Fruit fly (Drosophila melanogaster) whole organism, wandering third instar larva: ENCODE results near the gene Lst8.
A peak's percentile ranks its signal among the peaks of the same experiment; 100 is the strongest.

Source experiments
- Abd-B ChIP-seq: fragments of >200 bp; optimal IDR thresholded peaks from 2 replicates; lab custom pipeline; 2017; ENCODE audit warnings: missing biosample characterization, missing genetic modification characterization
- CG32264 ChIP-seq: fragments of 200-800 bp; sonication (Bioruptor generic); optimal IDR thresholded peaks from 2 replicates; lab custom pipeline; 2016; ENCODE audit warnings: missing biosample characterization, missing genetic modification characterization
- CG9705 ChIP-seq: fragments of 200-800 bp; sonication (Bioruptor generic); optimal IDR thresholded peaks from 2 replicates; lab custom pipeline; 2018; ENCODE audit warnings: missing biosample characterization, mild to moderate bottlenecking, missing genetic modification characterization
- CrebA ChIP-seq: fragments of 200-800 bp; sonication (Bioruptor generic); optimal IDR thresholded peaks from 2 replicates; lab custom pipeline; 2016; ENCODE audit warnings: missing biosample characterization, mild to moderate bottlenecking, missing genetic modification characterization, borderline replicate concordance
- Dfd ChIP-seq: fragments of >200 bp; optimal IDR thresholded peaks from 2 replicates; lab custom pipeline; 2017; ENCODE audit warnings: missing biosample characterization, missing genetic modification characterization
- Dif ChIP-seq: fragments of 200-275, 200-300 bp; sonication (Bioruptor generic); optimal IDR thresholded peaks from 2 replicates; lab custom pipeline; 2018; ENCODE audit warnings: missing biosample characterization, missing genetic modification characterization; ENCODE audit not compliant: partially characterized antibody
- GATAd ChIP-seq: sonication (Bioruptor generic); optimal IDR thresholded peaks from 2 replicates; lab custom pipeline; 2016; ENCODE audit warnings: missing biosample characterization, missing genetic modification characterization
- HLH106 ChIP-seq: fragments of 200-800 bp; optimal IDR thresholded peaks from 3 replicates; lab custom pipeline; 2019; ENCODE audit warnings: missing biosample characterization, mild to moderate bottlenecking, missing genetic modification characterization, moderate library complexity
- Hnf4 ChIP-seq: fragments of 200-800 bp; sonication (Bioruptor generic); optimal IDR thresholded peaks from 2 replicates; lab custom pipeline; 2016; ENCODE audit warnings: missing biosample characterization, mild to moderate bottlenecking, missing genetic modification characterization
- Hr78 ChIP-seq: fragments of >200 bp; optimal IDR thresholded peaks from 2 replicates; lab custom pipeline; 2017; ENCODE audit warnings: missing biosample characterization, missing genetic modification characterization
- Hr83 ChIP-seq: fragments of 200-300 bp; sonication (Bioruptor generic); optimal IDR thresholded peaks from 2 replicates; lab custom pipeline; 2016; ENCODE audit warnings: missing biosample characterization, mild to moderate bottlenecking, missing genetic modification characterization, moderate library complexity; ENCODE audit not compliant: poor library complexity, severe bottlenecking
- Jra ChIP-seq: sonication (Bioruptor generic); optimal IDR thresholded peaks from 2 replicates; lab custom pipeline; 2016; ENCODE audit warnings: missing biosample characterization, missing genetic modification characterization
- Mio ChIP-seq: sonication (Bioruptor generic); optimal IDR thresholded peaks from 2 replicates; lab custom pipeline; 2016; ENCODE audit warnings: missing biosample characterization, missing genetic modification characterization
- Myc ChIP-seq: fragments of >200 bp; optimal IDR thresholded peaks from 2 replicates; lab custom pipeline; 2017
- N ChIP-seq: fragments of >200 bp; optimal IDR thresholded peaks from 2 replicates; lab custom pipeline; 2018; ENCODE audit warnings: missing biosample characterization, missing external identifiers, missing genetic modification characterization
- OdsH ChIP-seq: fragments of 200-800 bp; sonication (Bioruptor generic); optimal IDR thresholded peaks from 2 replicates; lab custom pipeline; 2016; ENCODE audit warnings: missing biosample characterization, mild to moderate bottlenecking, missing genetic modification characterization
- Rel ChIP-seq, 2 experiments: fragments of 200-800 bp; sonication (Bioruptor generic) in 1 of 2; optimal IDR thresholded peaks; 2 replicates in 1 of 2; 3 replicates in 1 of 2; lab custom pipeline; 2016 to 2019; ENCODE audit warnings: mild to moderate bottlenecking in 2 of 2, missing biosample characterization in 2 of 2, missing genetic modification characterization in 2 of 2, moderate library complexity in 1 of 2
- Sp1 ChIP-seq: fragments of 200-800 bp; sonication (Bioruptor generic); optimal IDR thresholded peaks from 3 replicates; lab custom pipeline; 2019; ENCODE audit warnings: missing biosample characterization, mild to moderate bottlenecking, missing genetic modification characterization, moderate library complexity
- Vsx2 ChIP-seq: fragments of 200-300, 225-300 bp; sonication (Bioruptor generic); optimal IDR thresholded peaks from 2 replicates; lab custom pipeline; 2018; ENCODE audit warnings: missing biosample characterization, missing genetic modification characterization; ENCODE audit not compliant: partially characterized antibody
- br ChIP-seq: fragments of 200-800 bp; sonication (Bioruptor generic); optimal IDR thresholded peaks from 2 replicates; lab custom pipeline; 2016; ENCODE audit warnings: missing biosample characterization, missing genetic modification characterization
- brk ChIP-seq: fragments of 200-800 bp; sonication (Bioruptor generic); optimal IDR thresholded peaks from 2 replicates; lab custom pipeline; 2016; ENCODE audit warnings: missing biosample characterization, mild to moderate bottlenecking, missing genetic modification characterization
- dl ChIP-seq, 2 experiments: fragments of 175-275, 200-275 bp in 1 of 2; fragments of 200-275 bp in 1 of 2; sonication (Bioruptor generic); optimal IDR thresholded peaks; lab custom pipeline; 2018; ENCODE audit warnings: mild to moderate bottlenecking in 2 of 2, missing biosample characterization in 2 of 2, missing genetic modification characterization in 2 of 2, moderate library complexity in 2 of 2; ENCODE audit not compliant: partially characterized antibody in 2 of 2, insufficient read depth in 1 of 2
- dmrt93B ChIP-seq: fragments of 200-800 bp; sonication (Bioruptor generic); optimal IDR thresholded peaks from 2 replicates; lab custom pipeline; 2018; ENCODE audit warnings: missing biosample characterization, mild to moderate bottlenecking, missing genetic modification characterization
- dsf ChIP-seq: sonication (Bioruptor generic); optimal IDR thresholded peaks from 2 replicates; lab custom pipeline; 2016; ENCODE audit warnings: missing biosample characterization, missing genetic modification characterization, borderline replicate concordance
- ey ChIP-seq: fragments of 200-800 bp; sonication (Bioruptor generic); optimal IDR thresholded peaks from 2 replicates; lab custom pipeline; 2016; ENCODE audit warnings: missing biosample characterization, missing genetic modification characterization
- foxo ChIP-seq, 2 experiments: fragments of 200-800 bp; sonication (Bioruptor generic); optimal IDR thresholded peaks; 2 replicates in 1 of 2; 3 replicates in 1 of 2; lab custom pipeline; 2016 to 2017; ENCODE audit warnings: missing biosample characterization in 2 of 2, missing genetic modification characterization in 2 of 2
- fru ChIP-seq: fragments of 200-800 bp; sonication (Bioruptor generic); optimal IDR thresholded peaks from 3 replicates; lab custom pipeline; 2016; ENCODE audit warnings: missing biosample characterization, mild to moderate bottlenecking, missing genetic modification characterization
- h ChIP-seq: fragments of 200-800 bp; sonication (Bioruptor generic); optimal IDR thresholded peaks from 3 replicates; lab custom pipeline; 2016; ENCODE audit warnings: missing biosample characterization, mild to moderate bottlenecking, missing genetic modification characterization
- jim ChIP-seq: fragments of 175-275, 200-325 bp; sonication (Bioruptor generic); optimal IDR thresholded peaks from 2 replicates; lab custom pipeline; 2016; ENCODE audit warnings: missing biosample characterization, mild to moderate bottlenecking, missing genetic modification characterization
- lola ChIP-seq: fragments of >200 bp; optimal IDR thresholded peaks from 2 replicates; lab custom pipeline; 2017; ENCODE audit warnings: missing biosample characterization, missing genetic modification characterization
- pan ChIP-seq: fragments of >200 bp; optimal IDR thresholded peaks from 2 replicates; lab custom pipeline; 2017
- psq ChIP-seq: fragments of 200-800 bp; sonication (Bioruptor generic); optimal IDR thresholded peaks from 3 replicates; lab custom pipeline; 2017; ENCODE audit warnings: missing biosample characterization, mild to moderate bottlenecking, missing genetic modification characterization, moderate library complexity
- rgr ChIP-seq: fragments of 200-800 bp; sonication (Bioruptor generic); optimal IDR thresholded peaks from 3 replicates; lab custom pipeline; 2016; ENCODE audit warnings: missing biosample characterization, mild to moderate bottlenecking, missing genetic modification characterization
- sage ChIP-seq: fragments of 200-800 bp; sonication (Bioruptor generic); optimal IDR thresholded peaks from 2 replicates; lab custom pipeline; 2016; ENCODE audit warnings: missing biosample characterization, mild to moderate bottlenecking, missing genetic modification characterization
- sv ChIP-seq: fragments of 200-800 bp; sonication (Bioruptor generic); optimal IDR thresholded peaks from 3 replicates; lab custom pipeline; 2016; ENCODE audit warnings: missing biosample characterization, missing genetic modification characterization
- tai ChIP-seq: sonication (Bioruptor generic); optimal IDR thresholded peaks from 2 replicates; lab custom pipeline; 2016; ENCODE audit warnings: missing biosample characterization, missing genetic modification characterization
- usp ChIP-seq: fragments of >200 bp; optimal IDR thresholded peaks from 2 replicates; lab custom pipeline; 2017; ENCODE audit warnings: missing biosample characterization, missing genetic modification characterization
- woc ChIP-seq: sonication (Bioruptor generic); optimal IDR thresholded peaks from 2 replicates; lab custom pipeline; 2016; ENCODE audit warnings: missing biosample characterization, mild to moderate bottlenecking, missing genetic modification characterization

Lst8 gene

DNA sequence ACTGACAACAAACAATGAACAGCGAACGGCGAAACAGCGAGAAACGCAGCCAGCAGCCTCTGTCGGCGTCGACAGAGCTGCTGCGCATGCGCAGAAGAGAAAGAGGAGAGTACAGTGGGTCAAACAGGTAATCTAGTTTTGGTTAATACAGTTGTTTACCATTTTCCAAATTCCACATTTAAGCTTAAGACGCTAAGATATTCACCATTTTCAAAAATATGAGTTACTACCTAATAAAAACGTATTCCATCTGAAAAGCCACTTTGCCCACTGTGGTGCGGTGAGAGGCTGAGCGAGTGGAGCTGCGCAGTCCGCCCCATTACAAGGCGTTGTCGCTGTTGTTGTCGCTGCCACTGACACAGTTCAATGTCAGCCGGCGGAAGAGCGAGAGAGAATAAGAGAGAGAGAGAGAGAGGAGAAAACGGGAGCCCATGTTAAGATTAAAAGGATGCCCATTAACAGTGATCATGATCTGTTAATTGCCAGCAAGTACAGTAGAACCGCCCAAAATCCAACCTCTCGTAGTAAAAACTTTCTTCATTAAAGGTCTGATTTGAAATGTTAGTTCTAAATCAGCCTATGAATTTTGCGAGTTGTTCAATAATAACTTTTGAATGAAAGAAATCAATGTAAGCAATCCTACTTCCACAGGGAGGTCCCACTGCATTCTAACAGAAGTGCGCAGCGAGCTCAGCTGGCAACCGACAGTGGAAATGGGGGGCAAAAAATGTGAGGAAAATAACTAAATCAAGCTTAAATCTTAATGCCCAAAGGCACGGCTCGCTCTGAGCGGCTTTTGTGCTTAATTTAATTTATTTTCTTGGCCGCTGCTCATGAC, 45.2 kb upstream of the Lst8 start (continued):
- TF ChIP-seq dl (GFP tag; optimal IDR thresholded peaks at IDR 0.05; lab: Kevin White, UChicago; ENCODE audit: insufficient read depth in 1 of 2, partially characterized antibody in 2 of 2): no peak
- TF ChIP-seq dsf: peak; percentile 68
- TF ChIP-seq Vsx2: no peak
- TF ChIP-seq sv: peak; percentile 93
- TF ChIP-seq dmrt93B: peak; percentile 94
- TF ChIP-seq br: peak; percentile 96
- no peak for TF ChIP-seq N (GFP tag; lab: Kevin White, UChicago)

DNA sequence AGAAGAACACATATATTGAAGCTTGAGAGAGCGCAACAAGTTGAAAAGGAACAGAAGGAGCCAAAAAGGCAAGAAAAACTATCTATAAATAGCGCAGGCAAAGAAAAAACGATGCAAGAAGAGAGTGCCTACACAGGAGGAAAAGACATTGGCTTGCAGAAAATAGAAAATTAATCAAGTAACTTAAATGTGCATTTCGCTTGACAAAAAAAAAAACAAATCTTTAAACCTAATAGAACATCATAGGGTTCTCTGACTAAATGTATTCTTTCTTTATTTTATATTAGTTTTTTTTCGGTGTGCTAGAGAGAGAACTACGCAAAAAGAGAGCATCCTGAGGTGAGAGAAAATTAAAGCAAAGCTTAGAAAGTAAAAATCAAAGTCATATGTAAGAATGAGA, 44.3 kb upstream of the Lst8 start:
- TF ChIP-seq Dif (GFP tag; lab: Kevin White, UChicago) (no peak), sage (GFP tag; lab: Kevin White, UChicago) (no peak), OdsH (no peak), fru (peak; percentile 18), foxo (GFP tag; optimal IDR thresholded peaks at IDR 0.05; lab: Kevin White, UChicago) (peak in 1 of 2 experiments; percentile 3), ey (GFP tag; lab: Kevin White, UChicago) (peak; percentile 44)

DNA sequence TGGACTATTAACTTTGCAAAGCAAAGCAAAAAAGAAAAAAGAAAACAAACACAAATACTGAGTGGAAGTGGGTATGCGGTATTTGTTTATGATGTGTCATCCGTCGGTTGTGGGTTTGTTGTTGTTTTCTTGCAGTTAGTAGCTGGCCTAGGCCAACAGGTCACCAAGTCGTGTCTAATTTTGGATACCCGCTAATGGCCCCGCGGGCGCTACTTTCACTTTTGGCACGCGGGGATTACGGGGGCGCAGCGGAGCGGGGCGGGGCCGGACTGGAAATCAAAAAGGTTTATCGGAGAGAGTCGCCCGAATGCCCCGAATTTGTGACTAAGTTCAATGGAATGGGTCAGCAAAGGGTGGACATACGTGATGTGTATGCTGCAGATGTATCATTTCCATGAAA, 41.3 kb upstream of the Lst8 start:
- TF ChIP-seq dsf (no peak), h (GFP tag; lab: Kevin White, UChicago) (no peak)

DNA sequence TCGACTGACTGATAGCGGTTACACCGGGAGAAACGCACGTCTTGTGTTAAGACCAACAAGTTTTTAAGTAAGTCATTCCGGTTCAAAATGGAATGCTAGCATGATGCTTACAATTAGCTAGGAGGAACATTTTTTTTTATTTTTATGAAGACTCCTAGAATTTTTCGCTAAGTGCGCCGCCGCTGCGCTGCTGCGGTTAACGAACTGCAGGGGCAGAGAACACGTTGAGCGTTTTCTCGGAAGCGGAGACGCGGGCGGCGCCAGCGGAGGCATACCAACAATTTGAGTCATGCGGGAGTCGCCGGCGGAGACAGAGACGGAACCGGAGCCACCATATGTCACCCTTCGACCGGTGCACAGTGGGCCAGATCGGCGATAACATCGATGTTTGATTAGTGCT, 40.3 kb upstream of the Lst8 start:
- TF ChIP-seq sage (GFP tag; lab: Kevin White, UChicago) (peak; percentile 97), CG9705 (GFP tag; lab: Kevin White, UChicago) (peak; percentile 99), lola (GFP tag; lab: Kevin White, UChicago) (no peak), h (GFP tag; lab: Kevin White, UChicago) (peak; percentile 99), Vsx2 (no peak), GATAd (GFP tag; lab: Kevin White, UChicago) (peak; percentile 96), Rel (GFP tag; optimal IDR thresholded peaks at IDR 0.05; lab: Kevin White, UChicago) (peak; percentile 97), Rel (tag; optimal IDR thresholded peaks at IDR 0.05; lab: Kevin White, UChicago) (peak; percentile 94), Sp1 (GFP tag; lab: Kevin White, UChicago) (peak; percentile 99), sv (peak; percentile 91), rgr (GFP tag; lab: Kevin White, UChicago) (peak; percentile 99), Abd-B (no peak), Myc (lab: Kevin White, UChicago) (no peak), jim (GFP tag; lab: Kevin White, UChicago) (peak; percentile 59), Mio (GFP tag; lab: Kevin White, UChicago) (peak; percentile 94), CG32264 (GFP tag; lab: Kevin White, UChicago) (peak; percentile 98), psq (peak; percentile 96), br (peak; percentile 99), dmrt93B (peak; percentile 98), foxo (GFP tag; optimal IDR thresholded peaks at IDR 0.05; lab: Kevin White, UChicago) (peak; percentile 97 to 99), Hr78 (GFP tag; lab: Kevin White, UChicago) (no peak), tai (GFP tag; lab: Kevin White, UChicago) (peak; percentile 98), pan (lab: Kevin White, UChicago) (no peak), fru (peak; percentile 99), woc (GFP tag; lab: Kevin White, UChicago) (peak; percentile 98), Jra (GFP tag; lab: Kevin White, UChicago) (peak; percentile 98), dl (GFP tag; optimal IDR thresholded peaks at IDR 0.05; lab: Kevin White, UChicago; ENCODE audit: insufficient read depth in 1 of 2, partially characterized antibody in 2 of 2) (no peak), CrebA (GFP tag; lab: Kevin White, UChicago) (peak; percentile 96), Hr83 (GFP tag; lab: Kevin White, UChicago) (peak; percentile 94), Dif (GFP tag; lab: Kevin White, UChicago) (no peak), dsf (peak; percentile 92), HLH106 (peak; percentile 99), usp (no peak), brk (peak; percentile 97), Dfd (GFP tag; lab: Kevin White, UChicago) (peak; percentile 46), Hnf4 (GFP tag; lab: Kevin White, UChicago) (peak; percentile 99), N (GFP tag; lab: Kevin White, UChicago) (no peak), ey (GFP tag; lab: Kevin White, UChicago) (peak; percentile 99), OdsH (peak; percentile 98)
